Worm (Caenorhabditis elegans) whole organism, L4 larva: Measurements from ENCODE around the gene eat-6.

Experiments
- F49E8.2 ChIP-seq: sonication (generic microtip); optimal IDR thresholded peaks from 2 replicates; lab custom pipeline; 2016; ENCODE audit warnings: missing compliant biosample characterization, mild to moderate bottlenecking, missing genetic modification characterization, borderline replicate concordance
- T20F7.1 ChIP-seq: fragments of 200-800 bp; sonication (Bioruptor generic); optimal IDR thresholded peaks from 2 replicates; lab custom pipeline; 2018; ENCODE audit warnings: mild to moderate bottlenecking, missing genetic modification characterization, missing compliant biosample characterization
- T26A8.4 ChIP-seq: fragments of 200-800 bp; sonication (Bioruptor generic); IDR thresholded peaks from 2 replicates; pipeline ENCODE4 v1.3.6; 2022; ENCODE audit warnings: missing genetic modification characterization, missing compliant biosample characterization
- Y48G9A.11 ChIP-seq: fragments of 200-800 bp; sonication (Bioruptor generic); IDR thresholded peaks from 2 replicates; pipeline ENCODE4 v1.3.6; 2022; ENCODE audit warnings: missing genetic modification reagents, missing genetic modification characterization, missing compliant biosample characterization
- ZK337.2 ChIP-seq: fragments of 200-800 bp; sonication (Bioruptor generic); IDR thresholded peaks from 2 replicates; pipeline ENCODE4 v1.3.6; 2022; ENCODE audit warnings: missing genetic modification reagents, missing genetic modification characterization, missing compliant biosample characterization
- ZK546.5 ChIP-seq, 2 experiments: sonication (generic microtip); optimal IDR thresholded peaks; 2 replicates each; lab custom pipeline; 2017; ENCODE audit warnings: missing biosample characterization in 2 of 2, missing genetic modification characterization in 2 of 2
- aha-1 ChIP-seq: fragments of 150-350 bp; peaks from one replicate; lab custom pipeline; 2014; ENCODE audit warnings: missing biosample characterization, missing genetic modification characterization
- aly-2 ChIP-seq: sonication (generic microtip); optimal IDR thresholded peaks from 2 replicates; lab custom pipeline; 2018; ENCODE audit warnings: missing biosample characterization, missing genetic modification characterization
- ama-1 ChIP-seq: fragments of 150-350 bp; optimal IDR thresholded peaks from 2 replicates; lab custom pipeline; 2014; ENCODE audit warnings: inconsistent platforms, mixed read lengths
- ceh-62 ChIP-seq: sonication (generic microtip); optimal IDR thresholded peaks from 2 replicates; lab custom pipeline; 2017; ENCODE audit warnings: missing biosample characterization, missing genetic modification characterization
- daf-12 ChIP-seq: fragments of 150-350 bp; optimal IDR thresholded peaks from 2 replicates; lab custom pipeline; 2014; ENCODE audit warnings: missing biosample characterization, missing genetic modification reagents, missing genetic modification characterization
- daf-16 ChIP-seq, 3 experiments: sonication (generic microtip); optimal IDR thresholded peaks; 2 replicates each; lab custom pipeline; 2016 to 2017; ENCODE audit warnings: missing genetic modification characterization in 3 of 3, missing genetic modification reagents in 3 of 3, mild to moderate bottlenecking in 2 of 3, missing compliant biosample characterization in 2 of 3, missing biosample characterization in 1 of 3, moderate library complexity in 1 of 3
- dpl-1 ChIP-seq: fragments of 150-350 bp; optimal IDR thresholded peaks from 2 replicates; lab custom pipeline; 2014; ENCODE audit warnings: missing biosample characterization, missing genetic modification reagents, missing genetic modification characterization
- fkh-10 ChIP-seq: fragments of 150-350 bp; optimal IDR thresholded peaks from 2 replicates; lab custom pipeline; 2014; ENCODE audit warnings: missing biosample characterization, missing genetic modification reagents, missing genetic modification characterization
- hlh-30 ChIP-seq: sonication (generic microtip); optimal IDR thresholded peaks from 2 replicates; lab custom pipeline; 2017; ENCODE audit warnings: antibody characterized with exemption, mild to moderate bottlenecking, missing genetic modification characterization, missing compliant biosample characterization; ENCODE audit not compliant: insufficient read depth
- hmg-1.1 ChIP-seq: fragments of 200-800 bp; sonication (Bioruptor generic); IDR thresholded peaks from 2 replicates; pipeline ENCODE4 v1.3.6; 2022; ENCODE audit warnings: missing genetic modification reagents, missing genetic modification characterization, missing compliant biosample characterization
- jun-1 ChIP-seq: fragments of 150-350 bp; optimal IDR thresholded peaks from 2 replicates; lab custom pipeline; 2014; ENCODE audit warnings: missing biosample characterization, missing genetic modification reagents, missing genetic modification characterization
- lin-15B ChIP-seq: fragments of 150-350 bp; sonication (generic microtip); optimal IDR thresholded peaks from 3 replicates; lab custom pipeline; 2014; ENCODE audit warnings: missing biosample characterization, missing genetic modification characterization
- lin-38 ChIP-seq: fragments of 200-800 bp; sonication (Bioruptor generic); IDR thresholded peaks from 2 replicates; pipeline ENCODE4 v1.3.6; 2022; ENCODE audit warnings: missing genetic modification reagents, missing genetic modification characterization, missing compliant biosample characterization
- lsy-2 ChIP-seq, 2 experiments: fragments of 150-350 bp in 1 of 2; sonication (generic microtip) in 1 of 2; optimal IDR thresholded peaks; 2 replicates each; lab custom pipeline; 2014 to 2017; ENCODE audit warnings: missing biosample characterization in 2 of 2, missing genetic modification characterization in 2 of 2
- madf-5 ChIP-seq, 2 experiments: fragments of 200-800 bp; sonication (Bioruptor generic); IDR thresholded peaks; 2 replicates each; pipeline ENCODE4 v1.3.6; 2022; ENCODE audit warnings: missing compliant biosample characterization in 2 of 2, missing genetic modification characterization in 2 of 2
- mep-1 ChIP-seq: fragments of 150-350 bp; sonication (generic microtip); optimal IDR thresholded peaks from 3 replicates; lab custom pipeline; 2014; ENCODE audit warnings: missing biosample characterization, missing genetic modification characterization
- mes-2 ChIP-seq: sonication (generic microtip); optimal IDR thresholded peaks from 2 replicates; lab custom pipeline; 2016; ENCODE audit warnings: missing genotype, mild to moderate bottlenecking, missing genetic modification characterization, missing compliant biosample characterization; ENCODE audit not compliant: poor library complexity, severe bottlenecking
- mxl-3 ChIP-seq: fragments of 200-800 bp; sonication (Bioruptor generic); optimal IDR thresholded peaks from 2 replicates; lab custom pipeline; 2018; ENCODE audit warnings: mild to moderate bottlenecking, missing genetic modification characterization, missing compliant biosample characterization
- nhr-111 ChIP-seq: fragments of 200-800 bp; sonication (Bioruptor generic); optimal IDR thresholded peaks from 2 replicates; lab custom pipeline; 2018; ENCODE audit warnings: mild to moderate bottlenecking, missing genetic modification characterization, missing compliant biosample characterization
- nhr-28 ChIP-seq: fragments of 150-350 bp; optimal IDR thresholded peaks from 2 replicates; lab custom pipeline; 2014; ENCODE audit warnings: missing biosample characterization, missing genetic modification characterization
- nhr-41 ChIP-seq: fragments of 200-800 bp; sonication (Bioruptor generic); IDR thresholded peaks from 2 replicates; pipeline ENCODE4 v1.3.6; 2022; ENCODE audit warnings: missing genetic modification reagents, missing genetic modification characterization, missing compliant biosample characterization
- nhr-6 ChIP-seq: fragments of 150-350 bp; optimal IDR thresholded peaks from 2 replicates; lab custom pipeline; 2014; ENCODE audit warnings: missing biosample characterization, missing genetic modification characterization
- rbr-2 ChIP-seq: sonication (generic microtip); optimal IDR thresholded peaks from 2 replicates; lab custom pipeline; 2016; ENCODE audit warnings: missing genotype, missing genetic modification characterization, missing compliant biosample characterization
- saeg-2 ChIP-seq: fragments of 200-800 bp; sonication (Bioruptor generic); IDR thresholded peaks from 2 replicates; pipeline ENCODE4 v1.3.6; 2022; ENCODE audit warnings: missing genetic modification reagents, missing genetic modification characterization, missing compliant biosample characterization
- snpc-1.2 ChIP-seq: fragments of 200-800 bp; sonication (Bioruptor generic); IDR thresholded peaks from 2 replicates; pipeline ENCODE4 v1.3.6; 2022; ENCODE audit warnings: missing genetic modification reagents, missing genetic modification characterization, missing compliant biosample characterization
- snpc-4 ChIP-seq: fragments of 150-350 bp; optimal IDR thresholded peaks from 2 replicates; lab custom pipeline; 2014; ENCODE audit warnings: missing biosample characterization, missing genetic modification characterization
- spr-3 ChIP-seq: fragments of 200-800 bp; sonication (Bioruptor generic); optimal IDR thresholded peaks from 2 replicates; lab custom pipeline; 2018; ENCODE audit warnings: mild to moderate bottlenecking, missing genetic modification characterization, missing compliant biosample characterization
- tra-1 ChIP-seq: fragments of 200-800 bp; sonication (Bioruptor generic); IDR thresholded peaks from 2 replicates; pipeline ENCODE4 v1.3.6; 2022; ENCODE audit warnings: missing genetic modification reagents, missing genetic modification characterization, missing compliant biosample characterization
- unc-62 ChIP-seq, 3 experiments: fragments of 150-350 bp in 1 of 3; sonication (generic microtip); optimal IDR thresholded peaks in 2 of 3; peaks in 1 of 3; 1 replicate in 1 of 3; 2 replicates in 2 of 3; lab custom pipeline; 2014 to 2017; ENCODE audit warnings: missing biosample characterization in 3 of 3, missing genetic modification characterization in 3 of 3, missing genetic modification reagents in 3 of 3, missing genotype in 1 of 3
- vab-7 ChIP-seq: fragments of 200-800 bp; sonication (Bioruptor generic); IDR thresholded peaks from 2 replicates; pipeline ENCODE4 v1.3.6; 2022; ENCODE audit warnings: missing genetic modification reagents, missing genetic modification characterization, missing compliant biosample characterization
- zip-11 ChIP-seq: fragments of 200-800 bp; sonication (Bioruptor generic); IDR thresholded peaks from 2 replicates; pipeline ENCODE4 v1.3.6; 2022; ENCODE audit warnings: missing genetic modification characterization, missing compliant biosample characterization

Gene eat-6

DNA sequence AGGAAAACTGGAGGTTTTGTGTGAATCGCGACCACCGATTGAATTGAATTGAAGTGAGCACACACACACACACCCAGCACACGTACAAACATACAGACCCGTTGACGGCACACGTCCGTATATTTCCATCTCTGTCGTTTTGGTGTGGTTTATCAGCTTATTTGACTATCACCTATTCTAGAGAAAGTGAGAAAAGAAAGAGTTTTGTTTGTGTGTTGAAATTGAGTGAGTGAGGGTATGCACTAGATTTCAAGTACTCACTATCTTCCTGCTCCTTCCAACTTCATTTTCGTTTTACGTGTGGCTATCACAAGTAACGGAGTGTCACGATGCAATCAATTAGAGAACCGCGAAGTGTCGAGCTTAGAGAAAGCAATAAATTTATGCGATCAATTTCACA, 34.0 kb upstream of the eat-6 start (continued):
- TF ChIP-seq lsy-2 (tag; optimal IDR thresholded peaks at IDR 0.05; lab: Kevin White, UChicago) (no peak), nhr-28 (tag; lab: Kevin White, UChicago) (peak; percentile 80), hmg-1.1 (GFP tag; lab: Robert Waterston, UW) (peak; percentile 40; the same call in 1 of the 2 replicates)

DNA sequence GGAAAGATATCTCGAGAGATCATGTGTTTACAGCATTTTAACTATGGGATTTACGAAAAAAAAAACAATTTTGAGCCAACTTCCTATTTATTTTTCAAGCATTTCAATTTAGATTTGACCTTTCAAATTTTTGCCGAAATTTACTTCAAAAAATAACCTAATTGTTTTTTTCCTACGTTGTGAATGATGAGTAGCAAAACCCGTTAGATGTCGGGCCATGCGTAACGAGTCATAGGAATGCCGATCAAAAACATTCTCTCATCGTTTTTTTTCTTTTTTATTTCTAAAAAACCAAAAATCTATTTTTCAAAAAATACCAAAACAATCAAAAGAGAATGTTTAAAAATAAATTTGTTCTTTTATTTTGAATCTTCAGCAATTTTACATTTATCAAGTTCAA, 33.1 kb upstream of the eat-6 start:
- TF ChIP-seq snpc-4 (tag; lab: Kevin White, UChicago) = peak; percentile 73
- TF ChIP-seq daf-16 (GFP tag; optimal IDR thresholded peaks at IDR 0.05; lab: Kevin White, UChicago) = no peak
- no peak for TF ChIP-seq daf-16 (tag; optimal IDR thresholded peaks at IDR 0.05; lab: Kevin White, UChicago)
- TF ChIP-seq Y48G9A.11 (GFP tag; lab: Robert Waterston, UW) = no peak
- no peak for TF ChIP-seq spr-3
- TF ChIP-seq snpc-1.2 (GFP tag; lab: Robert Waterston, UW) = no peak
- no peak for TF ChIP-seq hlh-30 (tag; lab: Kevin White, UChicago)
- no peak for TF ChIP-seq ZK546.5 (tag; optimal IDR thresholded peaks at IDR 0.05; lab: Kevin White, UChicago)
- TF ChIP-seq jun-1 = no peak
- TF ChIP-seq nhr-111 = no peak
- no peak for TF ChIP-seq mep-1 (tag; lab: Kevin White, UChicago)
- no peak for TF ChIP-seq ama-1 (lab: Kevin White, UChicago)
- peak; percentile 6 for TF ChIP-seq mes-2
- TF ChIP-seq madf-5 (GFP tag; IDR thresholded peaks at IDR 0.05; lab: Robert Waterston, UW) = no peak

DNA sequence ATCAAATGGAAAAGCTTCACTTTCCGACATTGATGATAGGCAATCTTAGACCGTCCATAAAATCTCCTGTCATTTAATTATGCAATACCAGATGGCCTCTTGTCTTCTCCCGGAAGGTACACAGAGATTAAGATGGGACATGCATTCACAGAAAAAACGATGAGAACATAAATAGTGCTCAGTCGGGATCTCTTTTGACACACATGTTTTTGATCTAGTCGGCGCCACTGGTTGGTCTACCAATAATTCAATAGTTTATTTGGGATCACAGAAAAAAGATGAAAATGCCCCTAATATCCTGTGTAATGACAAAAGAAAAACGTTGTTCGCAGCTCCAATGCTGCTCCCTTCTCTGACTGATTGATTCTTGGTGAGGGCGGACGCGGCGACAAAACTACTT, 31.3 kb upstream of the eat-6 start:
- TF ChIP-seq aha-1 (peak; percentile 60), vab-7 (GFP tag; lab: Robert Waterston, UW) (no peak), snpc-4 (tag; lab: Kevin White, UChicago) (no peak)
- TF ChIP-seq, all 104 proteins: peak for 1

DNA sequence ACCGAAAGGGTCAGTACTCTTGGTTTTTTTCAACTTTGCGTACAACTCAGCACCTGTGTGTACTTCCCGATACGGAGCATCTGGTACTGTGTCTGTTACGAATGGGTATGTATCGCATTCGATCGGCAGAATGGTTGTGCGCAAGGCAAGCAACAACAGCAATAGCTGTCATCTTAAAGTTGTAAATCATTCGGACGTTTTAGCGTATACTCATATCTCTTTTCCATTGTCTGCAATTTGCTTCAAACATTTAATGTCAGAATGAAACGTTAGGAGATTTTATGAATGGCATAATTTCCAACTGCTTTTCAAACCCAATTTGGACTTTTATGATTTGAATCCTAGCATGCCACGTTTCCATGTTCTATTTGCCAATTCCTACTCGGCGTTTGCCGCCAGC, 27.3 kb upstream of the eat-6 start:
- no peak for TF ChIP-seq T20F7.1 (GFP tag; lab: Kevin White, UChicago)
- no peak for TF ChIP-seq T26A8.4 (GFP tag; lab: Robert Waterston, UW)
- no peak for TF ChIP-seq daf-16 (GFP tag; optimal IDR thresholded peaks at IDR 0.05; lab: Kevin White, UChicago)
- TF ChIP-seq daf-16 (tag; optimal IDR thresholded peaks at IDR 0.05; lab: Kevin White, UChicago) = no peak
- TF ChIP-seq unc-62 (GFP tag; optimal IDR thresholded peaks at IDR 0.05 in 1 of 2; lab: Kevin White, UChicago) = peak in 1 of 2 experiments; percentile 38
- no peak for TF ChIP-seq unc-62 (tag; optimal IDR thresholded peaks at IDR 0.05; lab: Kevin White, UChicago)
- no peak for TF ChIP-seq nhr-6
- no peak for TF ChIP-seq ZK337.2 (GFP tag; lab: Robert Waterston, UW)
- no peak for TF ChIP-seq ZK546.5 (tag; optimal IDR thresholded peaks at IDR 0.05; lab: Kevin White, UChicago)
- no peak for TF ChIP-seq dpl-1
- TF ChIP-seq, all 104 proteins: peak for 1

DNA sequence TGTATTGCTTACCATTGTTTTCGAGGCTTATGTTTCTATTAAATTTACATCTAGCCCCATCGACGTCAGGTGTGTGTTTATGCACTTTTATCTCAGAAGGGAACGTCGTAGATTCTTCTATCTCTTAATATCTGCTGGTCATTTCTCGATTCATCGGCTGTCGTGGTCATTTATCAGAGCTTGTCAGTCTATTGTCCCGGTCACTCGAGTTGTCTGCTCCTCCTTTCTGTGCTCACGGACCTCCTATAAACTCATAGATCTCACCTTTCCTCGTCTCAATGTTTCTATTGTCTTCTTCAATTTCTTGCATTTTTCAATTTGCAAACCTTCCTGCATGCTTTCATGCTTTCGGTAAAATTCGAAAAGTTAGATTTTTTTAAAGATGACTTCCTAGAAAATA, 24.4 kb upstream of the eat-6 start:
- no peak for TF ChIP-seq ZK546.5 (tag; optimal IDR thresholded peaks at IDR 0.05; lab: Kevin White, UChicago)

DNA sequence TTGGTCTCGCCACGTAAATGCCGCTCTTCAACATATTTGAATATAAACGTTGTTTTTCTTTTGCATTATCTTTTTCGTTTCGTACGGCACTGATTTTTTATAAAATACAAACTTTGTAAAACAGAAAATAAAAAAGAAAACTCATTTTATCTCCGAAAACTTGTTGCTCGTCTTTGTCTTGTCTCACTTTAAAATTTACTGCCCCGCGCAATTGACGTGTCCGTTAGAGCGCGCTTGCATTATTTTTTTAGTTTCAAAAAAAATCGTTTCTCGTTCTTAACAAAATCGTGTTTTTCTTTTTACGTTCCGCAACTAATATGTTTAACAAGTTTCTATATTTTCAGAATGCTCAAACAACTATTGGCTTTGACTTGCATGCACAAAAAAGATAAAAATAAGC, 22.8 kb upstream of the eat-6 start, which contains the start of gene noca-1:
noca-1 (plus strand) TSS at position 345 of the 400 bp plus-strand sequence.
- TF ChIP-seq ZK337.2 (GFP tag; lab: Robert Waterston, UW) (no peak), hmg-1.1 (GFP tag; lab: Robert Waterston, UW) (no peak), ceh-62 (tag; lab: Kevin White, UChicago) (no peak), F49E8.2 (tag; lab: Kevin White, UChicago) (no peak), saeg-2 (GFP tag; lab: Robert Waterston, UW) (no peak), zip-11 (GFP tag; lab: Robert Waterston, UW) (no peak), daf-12 (tag; lab: Kevin White, UChicago) (no peak), jun-1 (no peak), lin-38 (no peak), T26A8.4 (GFP tag; lab: Robert Waterston, UW) (no peak), fkh-10 (no peak), snpc-1.2 (GFP tag; lab: Robert Waterston, UW) (no peak), mxl-3 (GFP tag; lab: Kevin White, UChicago) (no peak), aha-1 (no peak), rbr-2 (tag; lab: Kevin White, UChicago) (no peak), tra-1 (no peak), lin-15B (no peak), nhr-41 (GFP tag; lab: Robert Waterston, UW) (no peak), aly-2 (tag; lab: Kevin White, UChicago) (no peak), nhr-6 (no peak)
